Worm (Caenorhabditis elegans) whole organism, L1 larva: ENCODE results near the gene C34C12.7.

Source experiments
- C04F5.9 ChIP-seq: sonication (generic microtip); optimal IDR thresholded peaks from 2 replicates; lab custom pipeline; 2016; ENCODE audit warnings: missing genetic modification characterization, missing compliant biosample characterization
- C16A3.4 ChIP-seq: fragments of 150-350 bp; optimal IDR thresholded peaks from 2 replicates; lab custom pipeline; 2014; ENCODE audit warnings: missing biosample characterization, missing genetic modification characterization
- C34B4.2 ChIP-seq: sonication (generic microtip); optimal IDR thresholded peaks from 2 replicates; lab custom pipeline; 2017; ENCODE audit warnings: mild to moderate bottlenecking, missing genetic modification characterization, missing compliant biosample characterization
- Y116A8C.19 ChIP-seq: sonication (generic microtip); optimal IDR thresholded peaks from 2 replicates; lab custom pipeline; 2016; ENCODE audit warnings: missing compliant biosample characterization, missing genetic modification characterization, borderline replicate concordance
- aha-1 ChIP-seq: fragments of 150-350 bp; optimal IDR thresholded peaks from 2 replicates; lab custom pipeline; 2014; ENCODE audit warnings: missing biosample characterization, missing genetic modification characterization
- ama-1 ChIP-seq: fragments of 150-350 bp; optimal IDR thresholded peaks from 2 replicates; lab custom pipeline; 2014
- ceh-63 ChIP-seq: fragments of 200-800 bp; sonication (Bioruptor generic); optimal IDR thresholded peaks from 2 replicates; lab custom pipeline; 2018; ENCODE audit warnings: mild to moderate bottlenecking, missing genetic modification characterization, missing compliant biosample characterization
- ceh-8 ChIP-seq: fragments of 200-800 bp; sonication (Bioruptor generic); optimal IDR thresholded peaks from 2 replicates; lab custom pipeline; 2018; ENCODE audit warnings: mild to moderate bottlenecking, missing genetic modification characterization, moderate library complexity, missing compliant biosample characterization
- ceh-88 ChIP-seq: fragments of 200-800 bp; sonication (Bioruptor generic); IDR thresholded peaks from 2 replicates; pipeline ENCODE4 v1.3.6; 2022; ENCODE audit warnings: missing genetic modification characterization, missing compliant biosample characterization
- ceh-90 ChIP-seq: sonication (generic microtip); optimal IDR thresholded peaks from 2 replicates; lab custom pipeline; 2016; ENCODE audit warnings: missing genetic modification characterization, missing compliant biosample characterization
- ces-1 ChIP-seq: fragments of 150-350 bp; optimal IDR thresholded peaks from 2 replicates; lab custom pipeline; 2014; ENCODE audit warnings: missing biosample characterization, missing genetic modification reagents, missing genetic modification characterization
- dpl-1 ChIP-seq, 3 experiments: fragments of 150-350 bp in 2 of 3; sonication (generic microtip) in 1 of 3; optimal IDR thresholded peaks; 2 replicates each; lab custom pipeline; 2014 to 2017; ENCODE audit warnings: missing biosample characterization in 3 of 3, missing genetic modification characterization in 3 of 3, missing genetic modification reagents in 3 of 3
- dsc-1 ChIP-seq: sonication (generic microtip); optimal IDR thresholded peaks from 2 replicates; lab custom pipeline; 2016; ENCODE audit warnings: mild to moderate bottlenecking, missing genetic modification characterization, missing compliant biosample characterization
- efl-1 ChIP-seq, 4 experiments: fragments of 150-350 bp; optimal IDR thresholded peaks in 3 of 4; peaks in 1 of 4; 1 replicate in 1 of 4; 2 replicates in 3 of 4; lab custom pipeline; 2014; ENCODE audit warnings: missing biosample characterization in 2 of 4, missing genetic modification characterization in 2 of 4, missing genetic modification reagents in 2 of 4
- efl-3 ChIP-seq: fragments of 200-800 bp; sonication (Bioruptor generic); optimal IDR thresholded peaks from 2 replicates; lab custom pipeline; 2018; ENCODE audit warnings: mild to moderate bottlenecking, missing genetic modification characterization, missing compliant biosample characterization
- egl-13 ChIP-seq: sonication (generic microtip); optimal IDR thresholded peaks from 2 replicates; lab custom pipeline; 2016; ENCODE audit warnings: missing genotype, missing genetic modification reagents, missing genetic modification characterization, missing compliant biosample characterization
- egl-27 ChIP-seq, 2 experiments: fragments of 150-350 bp in 1 of 2; sonication (generic microtip); optimal IDR thresholded peaks; 3 replicates each; lab custom pipeline; 2017 to 2018; ENCODE audit warnings: missing biosample characterization in 2 of 2, missing genetic modification characterization in 2 of 2, missing genetic modification reagents in 2 of 2
- elt-2 ChIP-seq: sonication (generic microtip); optimal IDR thresholded peaks from 2 replicates; lab custom pipeline; 2016; ENCODE audit warnings: missing genetic modification characterization, mild to moderate bottlenecking, inconsistent platforms, missing compliant biosample characterization, missing genetic modification reagents
- fkh-10 ChIP-seq: sonication (generic microtip); optimal IDR thresholded peaks from 2 replicates; lab custom pipeline; 2017; ENCODE audit warnings: missing biosample characterization, missing genetic modification reagents, missing genetic modification characterization
- fkh-4 ChIP-seq: sonication (generic microtip); optimal IDR thresholded peaks from 2 replicates; lab custom pipeline; 2016; ENCODE audit warnings: missing compliant biosample characterization, missing genetic modification characterization, borderline replicate concordance
- fkh-8 ChIP-seq: sonication (generic microtip); optimal IDR thresholded peaks from 2 replicates; lab custom pipeline; 2016; ENCODE audit warnings: mild to moderate bottlenecking, missing genetic modification characterization, missing compliant biosample characterization
- fos-1 ChIP-seq: fragments of 150-350 bp; optimal IDR thresholded peaks from 2 replicates; lab custom pipeline; 2014; ENCODE audit warnings: missing biosample characterization, missing genetic modification characterization
- irx-1 ChIP-seq: sonication (generic microtip); optimal IDR thresholded peaks from 2 replicates; lab custom pipeline; 2016; ENCODE audit warnings: missing genetic modification characterization, missing compliant biosample characterization
- jun-1 ChIP-seq: fragments of 150-350 bp; optimal IDR thresholded peaks from 2 replicates; lab custom pipeline; 2014; ENCODE audit warnings: missing biosample characterization, missing genetic modification reagents, missing genetic modification characterization
- lin-14 ChIP-seq: fragments of 200-800 bp; sonication (Bioruptor generic); optimal IDR thresholded peaks from 2 replicates; lab custom pipeline; 2018; ENCODE audit warnings: mild to moderate bottlenecking, missing genetic modification characterization, moderate library complexity, missing compliant biosample characterization
- lin-35 ChIP-seq, 2 experiments: fragments of 150-350 bp; optimal IDR thresholded peaks; 2 replicates each; lab custom pipeline; 2014; ENCODE audit warnings: missing biosample characterization in 2 of 2, missing genetic modification characterization in 2 of 2, missing genetic modification reagents in 2 of 2
- lin-39 ChIP-seq: fragments of 150-350 bp; optimal IDR thresholded peaks from 2 replicates; lab custom pipeline; 2014; ENCODE audit warnings: missing biosample characterization, missing genetic modification reagents, missing genetic modification characterization
- lir-3 ChIP-seq: sonication (generic microtip); optimal IDR thresholded peaks from 2 replicates; lab custom pipeline; 2016; ENCODE audit warnings: mild to moderate bottlenecking, missing genetic modification characterization, moderate library complexity, missing compliant biosample characterization; ENCODE audit not compliant: poor library complexity
- lsy-2 ChIP-seq, 2 experiments: fragments of 150-350 bp; optimal IDR thresholded peaks; 2 replicates each; lab custom pipeline; 2014; ENCODE audit warnings: missing biosample characterization in 2 of 2, missing genetic modification characterization in 2 of 2
- mab-9 ChIP-seq: fragments of 200-800 bp; sonication (Bioruptor generic); IDR thresholded peaks from 2 replicates; pipeline ENCODE4 v1.3.6; 2022; ENCODE audit warnings: missing genetic modification reagents, missing genetic modification characterization, missing compliant biosample characterization
- mef-2 ChIP-seq: fragments of 150-350 bp; optimal IDR thresholded peaks from 2 replicates; lab custom pipeline; 2014; ENCODE audit warnings: missing biosample characterization, missing genetic modification characterization
- mep-1 ChIP-seq: fragments of 150-350 bp; optimal IDR thresholded peaks from 2 replicates; lab custom pipeline; 2014; ENCODE audit warnings: missing biosample characterization, missing genetic modification characterization
- nhr-11 ChIP-seq: fragments of 150-350 bp; optimal IDR thresholded peaks from 2 replicates; lab custom pipeline; 2014; ENCODE audit warnings: missing biosample characterization, missing genetic modification characterization
- nhr-12 ChIP-seq: sonication (generic microtip); optimal IDR thresholded peaks from 2 replicates; lab custom pipeline; 2017; ENCODE audit warnings: missing biosample characterization, missing genetic modification characterization
- nhr-19 ChIP-seq: fragments of 200-800 bp; sonication (Bioruptor generic); conservative IDR thresholded peaks from 2 replicates; pipeline ENCODE4 v1.3.6; 2022; ENCODE audit warnings: missing genetic modification characterization, missing compliant biosample characterization
- nhr-237 ChIP-seq: fragments of 150-350 bp; optimal IDR thresholded peaks from 2 replicates; lab custom pipeline; 2014; ENCODE audit warnings: missing biosample characterization, missing genetic modification characterization
- nhr-47 ChIP-seq: sonication (generic microtip); optimal IDR thresholded peaks from 2 replicates; lab custom pipeline; 2016; ENCODE audit warnings: mild to moderate bottlenecking, missing genetic modification characterization, moderate library complexity, missing compliant biosample characterization
- nhr-84 ChIP-seq: sonication (generic microtip); optimal IDR thresholded peaks from 2 replicates; lab custom pipeline; 2017; ENCODE audit warnings: missing biosample characterization, missing genetic modification characterization
- pag-3 ChIP-seq: sonication (generic microtip); optimal IDR thresholded peaks from 2 replicates; lab custom pipeline; 2017; ENCODE audit warnings: missing genetic modification characterization, mild to moderate bottlenecking, missing compliant biosample characterization, antibody characterized with exemption, borderline replicate concordance; ENCODE audit not compliant: insufficient read depth
- pax-3 ChIP-seq: fragments of 200-800 bp; sonication (Bioruptor generic); optimal IDR thresholded peaks from 2 replicates; lab custom pipeline; 2018; ENCODE audit warnings: mild to moderate bottlenecking, missing genetic modification characterization, moderate library complexity, missing compliant biosample characterization
- pqm-1 ChIP-seq: sonication (generic microtip); optimal IDR thresholded peaks from 3 replicates; lab custom pipeline; 2017; ENCODE audit warnings: missing biosample characterization, missing genetic modification characterization
- skn-1 ChIP-seq: fragments of 150-350 bp; optimal IDR thresholded peaks from 2 replicates; lab custom pipeline; 2014; ENCODE audit warnings: missing biosample characterization, missing genetic modification characterization
- sox-4 ChIP-seq: sonication (generic microtip); optimal IDR thresholded peaks from 2 replicates; lab custom pipeline; 2016; ENCODE audit warnings: missing genetic modification characterization, missing compliant biosample characterization
- sup-37 ChIP-seq: fragments of 200-800 bp; sonication (Bioruptor generic); optimal IDR thresholded peaks from 2 replicates; lab custom pipeline; 2018; ENCODE audit warnings: mild to moderate bottlenecking, missing genetic modification characterization, missing compliant biosample characterization
- tbx-2 ChIP-seq: sonication (generic microtip); optimal IDR thresholded peaks from 2 replicates; lab custom pipeline; 2016; ENCODE audit warnings: missing genetic modification characterization, missing compliant biosample characterization
- tlp-1 ChIP-seq: fragments of 150-350 bp; optimal IDR thresholded peaks from 2 replicates; lab custom pipeline; 2014; ENCODE audit warnings: missing biosample characterization, missing genetic modification characterization
- unc-86 ChIP-seq: sonication (generic microtip); optimal IDR thresholded peaks from 2 replicates; lab custom pipeline; 2016; ENCODE audit warnings: missing genetic modification characterization, missing compliant biosample characterization
- vab-15 ChIP-seq: sonication (generic microtip); optimal IDR thresholded peaks from 2 replicates; lab custom pipeline; 2017; ENCODE audit warnings: missing genotype, mild to moderate bottlenecking, missing genetic modification characterization, missing compliant biosample characterization
- xbp-1 ChIP-seq: sonication (generic microtip); optimal IDR thresholded peaks from 2 replicates; lab custom pipeline; 2016; ENCODE audit warnings: missing genetic modification characterization, missing compliant biosample characterization
- zag-1 ChIP-seq: fragments of 150-350 bp; optimal IDR thresholded peaks from 2 replicates; lab custom pipeline; 2014; ENCODE audit warnings: missing biosample characterization, missing genetic modification characterization
- zip-4 ChIP-seq: fragments of 200-800 bp; sonication (Bioruptor generic); optimal IDR thresholded peaks from 2 replicates; lab custom pipeline; 2018; ENCODE audit warnings: mild to moderate bottlenecking, missing genetic modification characterization, moderate library complexity, missing compliant biosample characterization
- ztf-4 ChIP-seq: fragments of 150-350 bp; optimal IDR thresholded peaks from 2 replicates; lab custom pipeline; 2014; ENCODE audit warnings: missing biosample characterization, missing genetic modification characterization

Gene C34C12.7

DNA sequence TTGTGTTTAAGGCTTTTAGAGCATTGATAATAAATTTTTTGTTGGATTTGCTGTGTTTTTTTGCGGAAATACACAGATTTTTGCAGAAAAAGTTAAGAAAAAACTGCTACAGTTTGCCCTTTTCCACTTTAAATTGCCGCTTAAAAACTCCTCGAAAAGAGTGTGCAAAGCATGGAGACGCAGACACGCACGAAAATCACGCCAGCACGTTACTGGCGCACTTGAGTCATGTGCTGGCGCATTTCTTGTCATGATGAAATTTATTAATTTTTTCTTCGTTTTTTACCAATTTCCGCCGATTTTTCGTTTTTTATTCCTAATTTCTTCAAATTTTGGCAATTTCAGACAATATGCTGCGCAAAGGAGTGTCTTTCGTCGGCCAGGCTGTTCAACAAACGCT lies 28.1 kb downstream of the C34C12.7 start, which contains the start of gene C34C12.8 (continued):
- TF ChIP-seq ceh-90 (tag; lab: Kevin White, UChicago) (peak; percentile 45), fkh-8 (tag; lab: Kevin White, UChicago) (peak; percentile 94), mef-2 (peak; percentile 81), pqm-1 (tag; lab: Kevin White, UChicago) (no peak), ceh-63 (GFP tag; lab: Kevin White, UChicago) (peak; percentile 74), dpl-1 (GFP tag; optimal IDR thresholded peaks at IDR 0.05; lab: Kevin White, UChicago) (peak; percentile 96 to 98 (median 97)), C04F5.9 (tag; lab: Kevin White, UChicago) (peak; percentile 91), mep-1 (peak; percentile 98), mab-9 (GFP tag; lab: Robert Waterston, UW) (peak; percentile 95), lin-14 (GFP tag; lab: Kevin White, UChicago) (peak; percentile 92), zag-1 (tag; lab: Kevin White, UChicago) (peak; percentile 66), nhr-47 (tag; lab: Kevin White, UChicago) (peak; percentile 98), nhr-11 (tag; lab: Kevin White, UChicago) (peak; percentile 92), dsc-1 (tag; lab: Kevin White, UChicago) (peak; percentile 98), irx-1 (tag; lab: Kevin White, UChicago) (peak; percentile 96), ces-1 (no peak), pag-3 (tag; lab: Kevin White, UChicago) (no peak), zip-4 (peak; percentile 87), ceh-88 (GFP tag; lab: Robert Waterston, UW) (peak; percentile 90), lin-35 (GFP tag; optimal IDR thresholded peaks at IDR 0.05; lab: Kevin White, UChicago) (peak; percentile 96 to 98), lin-39 (peak; percentile 97), tlp-1 (no peak), vab-15 (tag; lab: Kevin White, UChicago) (no peak), lsy-2 (tag; optimal IDR thresholded peaks at IDR 0.05; lab: Kevin White, UChicago) (peak; percentile 97 to 98), pax-3 (tag; lab: Kevin White, UChicago) (peak; percentile 91), fkh-10 (GFP tag; lab: Kevin White, UChicago) (peak; percentile 86), ztf-4 (tag; lab: Kevin White, UChicago) (peak; percentile 90), aha-1 (tag; lab: Kevin White, UChicago) (peak; percentile 73), sup-37 (peak; percentile 92), C34B4.2 (tag; lab: Kevin White, UChicago) (peak; percentile 84), ceh-8 (peak; percentile 92), Y116A8C.19 (no peak), nhr-19 (GFP tag; lab: Robert Waterston, UW) (peak; percentile 97), nhr-237 (tag; lab: Kevin White, UChicago) (peak; percentile 60), fkh-4 (peak; percentile 78), nhr-12 (tag; lab: Kevin White, UChicago) (peak; percentile 18), elt-2 (tag; lab: Kevin White, UChicago) (peak; percentile 89), nhr-84 (tag; lab: Kevin White, UChicago) (no peak), C16A3.4 (tag; lab: Kevin White, UChicago) (peak; percentile 96), ama-1 (peak; percentile 91)

DNA sequence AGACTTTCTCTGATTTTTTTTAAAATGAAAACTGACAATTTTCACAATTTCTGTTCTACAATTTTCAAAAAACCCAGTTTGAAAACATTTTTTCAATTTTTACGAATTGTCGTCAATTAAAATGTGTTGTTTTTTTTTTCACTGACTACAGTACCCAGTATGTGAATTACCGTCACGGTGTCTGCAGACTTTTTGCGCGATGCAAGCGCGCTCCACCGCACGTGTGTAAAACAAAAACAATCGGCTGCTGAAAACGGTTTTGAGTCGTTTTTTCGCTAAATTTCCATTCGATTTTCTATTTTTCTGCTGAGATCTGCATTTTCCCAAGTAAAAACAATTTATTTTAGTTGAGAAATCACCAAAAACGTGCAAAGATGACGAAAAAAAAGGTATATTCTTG lies 31.9 kb downstream of the C34C12.7 start:
- TF ChIP-seq skn-1, result peak; percentile 86
- TF ChIP-seq unc-86 (tag; lab: Kevin White, UChicago), result peak; percentile 97
- peak; percentile 91 for TF ChIP-seq lin-39
- TF ChIP-seq C04F5.9 (tag; lab: Kevin White, UChicago), result peak; percentile 98
- TF ChIP-seq mep-1, result peak; percentile 98
- peak; percentile 96 for TF ChIP-seq jun-1 (tag; lab: Kevin White, UChicago)
- peak; percentile 99 for TF ChIP-seq nhr-19 (GFP tag; lab: Robert Waterston, UW)
- TF ChIP-seq efl-3, result peak; percentile 54
- peak; percentile 99 for TF ChIP-seq xbp-1
- peak; percentile 57 to 64 for TF ChIP-seq egl-27 (tag; optimal IDR thresholded peaks at IDR 0.05; lab: Kevin White, UChicago)
- peak; percentile 89 for TF ChIP-seq lir-3 (tag; lab: Kevin White, UChicago)
- TF ChIP-seq lin-14 (GFP tag; lab: Kevin White, UChicago), result peak; percentile 97
- TF ChIP-seq egl-13 (tag; lab: Kevin White, UChicago), result peak; percentile 98
- peak; percentile 68 for TF ChIP-seq zag-1 (tag; lab: Kevin White, UChicago)
- TF ChIP-seq ceh-90 (tag; lab: Kevin White, UChicago), result peak; percentile 71
- peak; percentile 99 for TF ChIP-seq tbx-2 (tag; lab: Kevin White, UChicago)
- TF ChIP-seq vab-15 (tag; lab: Kevin White, UChicago), result peak; percentile 96
- peak; percentile 98 for TF ChIP-seq efl-1 (optimal IDR thresholded peaks at IDR 0.05; lab: Kevin White, UChicago)
- TF ChIP-seq efl-1 (GFP tag; optimal IDR thresholded peaks at IDR 0.05 in 1 of 2; lab: Kevin White, UChicago), result peak; percentile 91 to 99
- TF ChIP-seq fos-1 (tag; lab: Kevin White, UChicago), result peak; percentile 96
- TF ChIP-seq sox-4 (tag; lab: Kevin White, UChicago), result peak; percentile 93
- peak; percentile 69 for TF ChIP-seq ces-1
